Worm (Caenorhabditis elegans): Measurements from ENCODE around the gene eif-3.F.

The eif-3.F gene

ce11 chrII:9308614-9309046, 22.8 kb upstream of the eif-3.F start:
- no peak for TF ChIP-seq mef-2 (tag; optimal IDR thresholded peaks at IDR 0.05)
- peak; percentile 22 for TF ChIP-seq lin-14 (GFP tag; optimal IDR thresholded peaks at IDR 0.05)
- TF ChIP-seq zip-4 (GFP tag; optimal IDR thresholded peaks at IDR 0.05): no peak
- peak in 1 of 2 experiments; percentile 6 for TF ChIP-seq ztf-11 (tag; optimal IDR thresholded peaks at IDR 0.05)
- TF ChIP-seq rnt-1 (tag; optimal IDR thresholded peaks at IDR 0.05): peak; percentile 37

- TF ChIP-seq egl-13 (tag; optimal IDR thresholded peaks at IDR 0.05): no peak
These were observed 21.2 kb upstream of the eif-3.F start, which contains the start of gene cam-1 for ce11 chrII:9310204-9310603. TSS of gene cam-1 (minus strand) at chrII:9310304.

- peak; percentile 26 for TF ChIP-seq lin-14 (GFP tag; optimal IDR thresholded peaks at IDR 0.05)
- no peak for TF ChIP-seq nhr-20 (tag; optimal IDR thresholded peaks at IDR 0.05)
- no peak for TF ChIP-seq lin-39 (tag; optimal IDR thresholded peaks at IDR 0.05)
- no peak for TF ChIP-seq fos-1 (tag; optimal IDR thresholded peaks at IDR 0.05)
- TF ChIP-seq lir-3 (tag; optimal IDR thresholded peaks at IDR 0.05; ENCODE audit: poor library complexity): no peak
- TF ChIP-seq dpl-1 (GFP tag; optimal IDR thresholded peaks at IDR 0.05): no peak
- no peak for TF ChIP-seq alr-1 (tag; optimal IDR thresholded peaks at IDR 0.05; ENCODE audit: borderline replicate concordance)
- TF ChIP-seq ceh-8 (GFP tag; optimal IDR thresholded peaks at IDR 0.05): peak; percentile 43
- no peak for TF ChIP-seq tbx-2 (tag; optimal IDR thresholded peaks at IDR 0.05)
- TF ChIP-seq nhr-11 (tag; optimal IDR thresholded peaks at IDR 0.05): no peak
- no peak for TF ChIP-seq mef-2 (tag; optimal IDR thresholded peaks at IDR 0.05)
- TF ChIP-seq irx-1 (tag; optimal IDR thresholded peaks at IDR 0.05): no peak
- TF ChIP-seq vab-15 (tag; optimal IDR thresholded peaks at IDR 0.05): no peak
- TF ChIP-seq fkh-8 (tag; optimal IDR thresholded peaks at IDR 0.05): peak; percentile 27
- no peak for TF ChIP-seq ceh-63 (GFP tag; optimal IDR thresholded peaks at IDR 0.05)
These were observed 20.6 kb upstream of the eif-3.F start for ce11 chrII:9310794-9311193.

- TF ChIP-seq sox-4 (tag; optimal IDR thresholded peaks at IDR 0.05): no peak
- peak; percentile 57 for TF ChIP-seq lin-14 (GFP tag; optimal IDR thresholded peaks at IDR 0.05)
- peak; percentile 69 for TF ChIP-seq fkh-10 (GFP tag; optimal IDR thresholded peaks at IDR 0.05)
These were observed 19.7 kb upstream of the eif-3.F start for ce11 chrII:9311702-9312101.

- TF ChIP-seq hlh-4 (tag; optimal IDR thresholded peaks at IDR 0.05) (no peak), nhr-47 (tag; optimal IDR thresholded peaks at IDR 0.05) (no peak), dpl-1 (GFP tag; optimal IDR thresholded peaks at IDR 0.05) (no peak), lin-14 (GFP tag; optimal IDR thresholded peaks at IDR 0.05) (peak; percentile 21), ceh-8 (GFP tag; optimal IDR thresholded peaks at IDR 0.05) (no peak)
These were observed 18.1 kb upstream of the eif-3.F start for ce11 chrII:9313335-9313734.

ce11 chrII:9314733-9315132, 16.7 kb upstream of the eif-3.F start:
- TF ChIP-seq nhr-71 (tag; optimal IDR thresholded peaks at IDR 0.05) (peak; percentile 30), ces-1 (GFP tag; optimal IDR thresholded peaks at IDR 0.05) (no peak), efl-1 (optimal IDR thresholded peaks at IDR 0.05) (no peak), efl-1 (GFP tag; optimal IDR thresholded peaks at IDR 0.05 in 1 of 2) (peak in 1 of 2 experiments; percentile 84), lin-14 (GFP tag; optimal IDR thresholded peaks at IDR 0.05) (peak; percentile 5)

- no peak for TF ChIP-seq sptf-1 (tag; optimal IDR thresholded peaks at IDR 0.05)
- TF ChIP-seq nhr-90 (tag; optimal IDR thresholded peaks at IDR 0.05; ENCODE audit: poor library complexity): no peak
- TF ChIP-seq egl-27 (tag; optimal IDR thresholded peaks at IDR 0.05): no peak
- peak; percentile 49 for TF ChIP-seq rnt-1 (tag; optimal IDR thresholded peaks at IDR 0.05)
- TF ChIP-seq F16B12.6 (tag; optimal IDR thresholded peaks at IDR 0.05): no peak
- no peak for TF ChIP-seq ces-1 (GFP tag; optimal IDR thresholded peaks at IDR 0.05)
- TF ChIP-seq pax-3 (tag; optimal IDR thresholded peaks at IDR 0.05): no peak
- TF ChIP-seq egl-13 (tag; optimal IDR thresholded peaks at IDR 0.05): no peak
- TF ChIP-seq grh-1 (GFP tag; IDR thresholded peaks at IDR 0.05): no peak
- no peak for TF ChIP-seq lin-13 (GFP tag; optimal IDR thresholded peaks at IDR 0.05)
- no peak for TF ChIP-seq hlh-4 (tag; optimal IDR thresholded peaks at IDR 0.05)
- TF ChIP-seq sox-4 (tag; optimal IDR thresholded peaks at IDR 0.05): no peak
- TF ChIP-seq tbx-2 (tag; optimal IDR thresholded peaks at IDR 0.05): no peak
- TF ChIP-seq ztf-11 (tag; optimal IDR thresholded peaks at IDR 0.05): no peak
- no peak for TF ChIP-seq sup-37 (GFP tag; optimal IDR thresholded peaks at IDR 0.05)
- no peak for TF ChIP-seq fkh-10 (GFP tag; optimal IDR thresholded peaks at IDR 0.05)
- no peak for TF ChIP-seq snpc-4 (tag; optimal IDR thresholded peaks at IDR 0.05)
- TF ChIP-seq vab-15 (tag; optimal IDR thresholded peaks at IDR 0.05): no peak
- peak; percentile 77 for TF ChIP-seq lin-14 (GFP tag; optimal IDR thresholded peaks at IDR 0.05)
- TF ChIP-seq ceh-88 (GFP tag; IDR thresholded peaks at IDR 0.05): no peak
- no peak for TF ChIP-seq ama-1 (optimal IDR thresholded peaks at IDR 0.05)
- TF ChIP-seq ceh-82 (tag; optimal IDR thresholded peaks at IDR 0.05): no peak
These were observed 15.8 kb upstream of the eif-3.F start for ce11 chrII:9315692-9316091.
